Fruit fly (Drosophila melanogaster) whole organism, embryonic: ENCODE measurements around the gene Obp93a.

ENCODE experiments used
- BEAF-32 ChIP-seq: fragments of 200-800 bp; sonication (Bioruptor generic); optimal IDR thresholded peaks from 3 replicates; lab custom pipeline; 2017; ENCODE audit warnings: missing biosample characterization, missing genetic modification characterization, mild to moderate bottlenecking, moderate library complexity, missing genetic modification reagents
- BtbVII ChIP-seq: fragments of 200-800 bp; sonication (Bioruptor generic); optimal IDR thresholded peaks from 3 replicates; lab custom pipeline; 2017; ENCODE audit warnings: missing biosample characterization, mild to moderate bottlenecking, missing genetic modification characterization
- CG10209 ChIP-seq: fragments of 200-800 bp; sonication (Bioruptor generic); optimal IDR thresholded peaks from 3 replicates; lab custom pipeline; 2017; ENCODE audit warnings: missing biosample characterization, mild to moderate bottlenecking, missing genetic modification characterization, missing genetic modification reagents
- CG10654 ChIP-seq: fragments of 200-800 bp; sonication (Bioruptor generic); optimal IDR thresholded peaks from 2 replicates; lab custom pipeline; 2016; ENCODE audit warnings: missing biosample characterization, missing genetic modification characterization
- CG12744 ChIP-seq: fragments of 200-800 bp; sonication (Bioruptor generic); optimal IDR thresholded peaks from 2 replicates; lab custom pipeline; 2016; ENCODE audit warnings: missing biosample characterization, missing genetic modification characterization
- CG15269 ChIP-seq: fragments of 200-800 bp; sonication (Bioruptor generic); optimal IDR thresholded peaks from 2 replicates; lab custom pipeline; 2018; ENCODE audit warnings: missing biosample characterization, mild to moderate bottlenecking, missing genetic modification characterization, moderate library complexity
- CG15514 ChIP-seq: fragments of 200-800 bp; sonication (Bioruptor generic); optimal IDR thresholded peaks from 3 replicates; lab custom pipeline; 2017; ENCODE audit warnings: missing biosample characterization, missing genetic modification characterization, mild to moderate bottlenecking, moderate library complexity, missing genetic modification reagents
- CG15601 ChIP-seq: fragments of 200-800 bp; sonication (Bioruptor generic); optimal IDR thresholded peaks from 3 replicates; lab custom pipeline; 2019; ENCODE audit warnings: missing biosample characterization, mild to moderate bottlenecking, missing genetic modification characterization, moderate library complexity
- CG1603 ChIP-seq: fragments of 200-800 bp; sonication (Bioruptor generic); optimal IDR thresholded peaks from 2 replicates; lab custom pipeline; 2019; ENCODE audit warnings: missing biosample characterization, mild to moderate bottlenecking, missing genetic modification characterization, moderate library complexity
- CG16813 ChIP-seq: fragments of 200-800 bp; sonication (Bioruptor generic); IDR thresholded peaks from 3 replicates; pipeline ENCODE4 v1.3.6; 2022; ENCODE audit warnings: missing biosample characterization, missing genetic modification characterization; ENCODE audit not compliant: partially characterized antibody
- CG1832 ChIP-seq: fragments of 200-800 bp; sonication (Bioruptor generic); optimal IDR thresholded peaks from 2 replicates; lab custom pipeline; 2017; ENCODE audit warnings: missing biosample characterization, mild to moderate bottlenecking, missing genetic modification characterization, inconsistent platforms
- CG32767 ChIP-seq: fragments of 200-800 bp; sonication (Bioruptor generic); IDR thresholded peaks from 2 replicates; pipeline ENCODE4 v1.3.6; 2022; ENCODE audit warnings: missing biosample characterization, missing genetic modification characterization
- CG4282 ChIP-seq: fragments of 200-800 bp; sonication (Bioruptor generic); optimal IDR thresholded peaks from 2 replicates; lab custom pipeline; 2016; ENCODE audit warnings: missing biosample characterization, missing genetic modification characterization
- CG8388 ChIP-seq: fragments of 200-800 bp; sonication (Bioruptor generic); optimal IDR thresholded peaks from 2 replicates; lab custom pipeline; 2019; ENCODE audit warnings: missing biosample characterization, mild to moderate bottlenecking, missing genetic modification characterization, moderate library complexity
- CG9609 ChIP-seq: fragments of 200-800 bp; sonication (Bioruptor generic); optimal IDR thresholded peaks from 3 replicates; lab custom pipeline; 2016; ENCODE audit warnings: missing biosample characterization, missing genetic modification characterization
- CG9932 ChIP-seq: fragments of 200-800 bp; sonication (Bioruptor generic); IDR thresholded peaks from 2 replicates; pipeline ENCODE4 v1.3.6; 2022; ENCODE audit warnings: missing biosample characterization, missing genetic modification characterization
- Chrac-16 ChIP-seq: fragments of 200-800 bp; sonication (Bioruptor generic); optimal IDR thresholded peaks from 3 replicates; lab custom pipeline; 2016; ENCODE audit warnings: missing biosample characterization, missing genetic modification characterization
- Dbx ChIP-seq: fragments of 200-800 bp; sonication (Bioruptor generic); IDR thresholded peaks from 3 replicates; pipeline ENCODE4 v1.3.6; 2022; ENCODE audit warnings: missing biosample characterization, missing genetic modification characterization
- Dip3 ChIP-seq: fragments of 200-800 bp; sonication (Bioruptor generic); optimal IDR thresholded peaks from 3 replicates; lab custom pipeline; 2016; ENCODE audit warnings: missing biosample characterization, missing genetic modification characterization
- Dp ChIP-seq: fragments of 200-800 bp; sonication (Bioruptor generic); optimal IDR thresholded peaks from 2 replicates; lab custom pipeline; 2018; ENCODE audit warnings: missing biosample characterization, mild to moderate bottlenecking, missing genetic modification characterization, moderate library complexity
- Eip74EF ChIP-seq, 2 experiments: fragments of 200-800 bp in 1 of 2; fragments of >200 bp in 1 of 2; sonication (Bioruptor generic) in 1 of 2; optimal IDR thresholded peaks; 2 replicates each; lab custom pipeline; 2017 to 2019; ENCODE audit warnings: missing biosample characterization in 2 of 2, missing genetic modification characterization in 2 of 2, mild to moderate bottlenecking in 1 of 2, moderate library complexity in 1 of 2
- HLH54F ChIP-seq: fragments of 200-800 bp; sonication (Bioruptor generic); optimal IDR thresholded peaks from 3 replicates; lab custom pipeline; 2016; ENCODE audit warnings: missing biosample characterization, missing genetic modification characterization
- HmgD ChIP-seq: fragments of 200-800 bp; sonication (Bioruptor generic); optimal IDR thresholded peaks from 3 replicates; lab custom pipeline; 2016; ENCODE audit warnings: missing biosample characterization, missing genetic modification characterization
- HmgZ ChIP-seq: fragments of 200-800 bp; sonication (Bioruptor generic); optimal IDR thresholded peaks from 2 replicates; lab custom pipeline; 2018; ENCODE audit warnings: missing biosample characterization, mild to moderate bottlenecking, missing genetic modification characterization
- Jarid2 ChIP-seq: fragments of 200-800 bp; sonication (Bioruptor generic); optimal IDR thresholded peaks from 3 replicates; lab custom pipeline; 2017; ENCODE audit warnings: mild to moderate bottlenecking, missing biosample characterization, missing genetic modification reagents, missing genetic modification characterization
- Med ChIP-seq: fragments of 200-800 bp; sonication (Bioruptor generic); peaks from one replicate; lab custom pipeline; 2016; ENCODE audit warnings: missing biosample characterization, missing genetic modification characterization, mild to moderate bottlenecking, inconsistent platforms, moderate library complexity
- NC2β ChIP-seq: fragments of 200-800 bp; sonication (Bioruptor generic); optimal IDR thresholded peaks from 2 replicates; lab custom pipeline; 2016; ENCODE audit warnings: missing biosample characterization, missing genetic modification characterization
- Ssrp ChIP-seq: fragments of 200-800 bp; sonication (Bioruptor generic); optimal IDR thresholded peaks from 2 replicates; lab custom pipeline; 2018; ENCODE audit warnings: missing biosample characterization, mild to moderate bottlenecking, missing genetic modification characterization, moderate library complexity
- TFAM ChIP-seq: fragments of 200-800 bp; sonication (Bioruptor generic); optimal IDR thresholded peaks from 2 replicates; lab custom pipeline; 2017; ENCODE audit warnings: missing biosample characterization, missing genetic modification characterization, inconsistent platforms
- bigmax ChIP-seq: fragments of 200-800 bp; sonication (Bioruptor generic); optimal IDR thresholded peaks from 2 replicates; lab custom pipeline; 2018; ENCODE audit warnings: missing biosample characterization, mild to moderate bottlenecking, missing genetic modification characterization
- cg ChIP-seq: fragments of 200-800 bp; sonication (Bioruptor generic); optimal IDR thresholded peaks from 3 replicates; lab custom pipeline; 2019; ENCODE audit warnings: missing biosample characterization, mild to moderate bottlenecking, missing genetic modification characterization, moderate library complexity
- chif ChIP-seq, 2 experiments: fragments of 200-800 bp; sonication (Bioruptor generic); optimal IDR thresholded peaks; 3 replicates each; lab custom pipeline; 2016; ENCODE audit warnings: missing biosample characterization in 2 of 2, missing genetic modification characterization in 2 of 2
- croc ChIP-seq: fragments of 200-800 bp; sonication (Bioruptor generic); conservative IDR thresholded peaks from 3 replicates; pipeline ENCODE4 v1.3.6; 2022; ENCODE audit warnings: missing biosample characterization, missing genetic modification characterization
- da ChIP-seq: fragments of 200-800 bp; sonication (Bioruptor generic); optimal IDR thresholded peaks from 2 replicates; lab custom pipeline; 2016; ENCODE audit warnings: missing biosample characterization, missing genetic modification characterization
- dmrt11E ChIP-seq: fragments of 200-800 bp; sonication (Bioruptor generic); optimal IDR thresholded peaks from 3 replicates; lab custom pipeline; 2018; ENCODE audit warnings: missing biosample characterization, mild to moderate bottlenecking, missing genetic modification characterization, moderate library complexity
- gcm2 ChIP-seq: fragments of 200-800 bp; sonication (Bioruptor generic); optimal IDR thresholded peaks from 2 replicates; lab custom pipeline; 2016; ENCODE audit warnings: missing biosample characterization, missing genetic modification characterization
- grn ChIP-seq: fragments of 200-800 bp; sonication (Bioruptor generic); optimal IDR thresholded peaks from 3 replicates; lab custom pipeline; 2017; ENCODE audit warnings: missing biosample characterization, missing genetic modification characterization
- h ChIP-seq: fragments of >200 bp; optimal IDR thresholded peaks from 2 replicates; lab custom pipeline; 2017
- hth ChIP-seq: fragments of >200 bp; optimal IDR thresholded peaks from 2 replicates; lab custom pipeline; 2017; ENCODE audit warnings: inconsistent platforms
- kay ChIP-seq: fragments of 200-800 bp; sonication (Bioruptor generic); optimal IDR thresholded peaks from 2 replicates; lab custom pipeline; 2016; ENCODE audit warnings: missing biosample characterization, missing genetic modification characterization
- knrl ChIP-seq: fragments of 200-800 bp; sonication (Bioruptor generic); IDR thresholded peaks from 3 replicates; pipeline ENCODE4 v1.3.6; 2022; ENCODE audit warnings: missing biosample characterization, missing genetic modification characterization; ENCODE audit not compliant: partially characterized antibody
- phol ChIP-seq: fragments of 200-800 bp; sonication (Bioruptor generic); optimal IDR thresholded peaks from 3 replicates; lab custom pipeline; 2018; ENCODE audit warnings: missing biosample characterization, mild to moderate bottlenecking, missing genetic modification characterization, moderate library complexity
- slbo ChIP-seq: fragments of 200-800 bp; sonication (Bioruptor generic); IDR thresholded peaks from 2 replicates; pipeline ENCODE4 v1.3.6; 2022; ENCODE audit warnings: missing biosample characterization, missing genetic modification characterization
- sqz ChIP-seq: fragments of 200-800 bp; sonication (Bioruptor generic); optimal IDR thresholded peaks from 3 replicates; lab custom pipeline; 2018; ENCODE audit warnings: missing biosample characterization, mild to moderate bottlenecking, missing genetic modification characterization
- stwl ChIP-seq: fragments of 200-800 bp; sonication (Bioruptor generic); optimal IDR thresholded peaks from 3 replicates; lab custom pipeline; 2018; ENCODE audit warnings: missing biosample characterization, mild to moderate bottlenecking, missing genetic modification characterization, moderate library complexity
- sug ChIP-seq: fragments of 200-800 bp; optimal IDR thresholded peaks from 2 replicates; lab custom pipeline; 2019; ENCODE audit warnings: missing biosample characterization, mild to moderate bottlenecking, missing genetic modification characterization, moderate library complexity
- tap ChIP-seq: fragments of 200-800 bp; optimal IDR thresholded peaks from 3 replicates; lab custom pipeline; 2019; ENCODE audit warnings: missing biosample characterization, mild to moderate bottlenecking, missing genetic modification characterization, moderate library complexity
- trh ChIP-seq: fragments of 200-800 bp; sonication (Bioruptor generic); optimal IDR thresholded peaks from 2 replicates; lab custom pipeline; 2016; ENCODE audit warnings: missing biosample characterization, missing genetic modification characterization
- tx ChIP-seq: fragments of 200-800 bp; sonication (Bioruptor generic); optimal IDR thresholded peaks from 2 replicates; lab custom pipeline; 2016; ENCODE audit warnings: missing biosample characterization, missing genetic modification characterization
- usp ChIP-seq: fragments of >200 bp; optimal IDR thresholded peaks from 2 replicates; lab custom pipeline; 2017; ENCODE audit warnings: missing biosample characterization, missing genetic modification characterization
- yki ChIP-seq: fragments of >200 bp; optimal IDR thresholded peaks from 3 replicates; lab custom pipeline; 2018

The Obp93a gene

dm6 chr3R:21097631-21098117, 31.8 kb downstream of the Obp93a start, which contains the start of gene RhoGAP93B (continued):
- TF ChIP-seq stwl = peak; percentile 87
- TF ChIP-seq bigmax (GFP tag; lab: Kevin White, UChicago) = no peak
- peak; percentile 100 for TF ChIP-seq knrl
- TF ChIP-seq da (GFP tag; lab: Kevin White, UChicago) = peak; percentile 74
- TF ChIP-seq CG1603 (tag; lab: Kevin White, UChicago) = peak; percentile 86
- TF ChIP-seq HLH54F (GFP tag; lab: Kevin White, UChicago) = peak; percentile 95
- TF ChIP-seq chif (GFP tag; optimal IDR thresholded peaks at IDR 0.05; lab: Kevin White, UChicago) = peak; percentile 73 to 76
- peak; percentile 90 for TF ChIP-seq tx (GFP tag; lab: Kevin White, UChicago)
- peak; percentile 79 for TF ChIP-seq trh (GFP tag; lab: Kevin White, UChicago)
- no peak for TF ChIP-seq hth
- TF ChIP-seq croc (GFP tag; lab: Robert Waterston, UW) = peak; percentile 71; the same call in 2 of the 3 replicates
- peak; percentile 87 for TF ChIP-seq phol (tag; lab: Kevin White, UChicago)
- TF ChIP-seq Dip3 (GFP tag; lab: Kevin White, UChicago) = peak; percentile 92
- TF ChIP-seq tap (tag; lab: Kevin White, UChicago) = no peak
- no peak for TF ChIP-seq h (lab: Kevin White, UChicago)
- TF ChIP-seq Chrac-16 = peak; percentile 73
- TF ChIP-seq gcm2 (GFP tag; lab: Kevin White, UChicago) = no peak
- peak; percentile 33 for TF ChIP-seq grn (GFP tag; lab: Kevin White, UChicago)
- peak; percentile 77 for TF ChIP-seq Dp
- TF ChIP-seq Med (GFP tag; lab: Kevin White, UChicago) = peak; percentile 99
- TF ChIP-seq BtbVII (GFP tag; lab: Kevin White, UChicago) = peak; percentile 35
- no peak for TF ChIP-seq sqz (GFP tag; lab: Kevin White, UChicago)
- peak; percentile 100 for TF ChIP-seq BEAF-32 (GFP tag; lab: Kevin White, UChicago)
- TF ChIP-seq sug = peak; percentile 86
- TF ChIP-seq kay = peak; percentile 64
- TF ChIP-seq Ssrp (tag; lab: Kevin White, UChicago) = peak; percentile 76
- peak; percentile 92 for TF ChIP-seq HmgZ
- peak; percentile 99 for TF ChIP-seq CG9932 (GFP tag; lab: Robert Waterston, UW)
- peak; percentile 73 for TF ChIP-seq dmrt11E (tag; lab: Kevin White, UChicago)
- peak; percentile 24 for TF ChIP-seq cg
- TF ChIP-seq CG12744 = peak; percentile 74
- TF ChIP-seq CG15601 (tag; lab: Kevin White, UChicago) = peak; percentile 78
- peak; percentile 100 for TF ChIP-seq CG16813 (GFP tag; lab: Robert Waterston, UW)
- TF ChIP-seq usp (GFP tag; lab: Kevin White, UChicago) = no peak
- peak; percentile 78 for TF ChIP-seq Jarid2 (GFP tag; lab: Kevin White, UChicago)
- peak; percentile 97 for TF ChIP-seq Dbx (GFP tag; lab: Robert Waterston, UW)
- TF ChIP-seq CG32767 (GFP tag; lab: Robert Waterston, UW) = peak; percentile 80; the same call in 1 of the 2 replicates
- TF ChIP-seq CG9609 (GFP tag; lab: Kevin White, UChicago) = peak; percentile 93
- no peak for TF ChIP-seq CG15269 (tag; lab: Kevin White, UChicago)
- peak; percentile 70 for TF ChIP-seq CG8388 (GFP tag; lab: Kevin White, UChicago)
- TF ChIP-seq Eip74EF (GFP tag; optimal IDR thresholded peaks at IDR 0.05; lab: Kevin White, UChicago) = no peak
- no peak for TF ChIP-seq CG1832
- peak; percentile 37 for TF ChIP-seq TFAM (GFP tag; lab: Kevin White, UChicago)
- TF ChIP-seq CG4282 (GFP tag; lab: Kevin White, UChicago) = peak; percentile 73
- peak; percentile 93 for TF ChIP-seq slbo
- peak; percentile 79 for TF ChIP-seq HmgD
- peak; percentile 62 for TF ChIP-seq CG10209
- peak; percentile 90 for TF ChIP-seq CG15514 (GFP tag; lab: Kevin White, UChicago)
- no peak for TF ChIP-seq yki (lab: Kevin White, UChicago)
- TF ChIP-seq NC2β (GFP tag; lab: Kevin White, UChicago) = peak; percentile 83
- peak; percentile 82 for TF ChIP-seq CG10654
